Worm (Caenorhabditis elegans) whole organism, L1 larva: ENCODE results near the gene F59E12.6.

Experiments used
- C04F5.9 ChIP-seq: sonication (generic microtip); optimal IDR thresholded peaks from 2 replicates; lab custom pipeline; 2016; ENCODE audit warnings: missing genetic modification characterization, missing compliant biosample characterization
- C34B4.2 ChIP-seq: sonication (generic microtip); optimal IDR thresholded peaks from 2 replicates; lab custom pipeline; 2017; ENCODE audit warnings: mild to moderate bottlenecking, missing genetic modification characterization, missing compliant biosample characterization
- F16B12.6 ChIP-seq: fragments of 150-350 bp; optimal IDR thresholded peaks from 2 replicates; lab custom pipeline; 2014; ENCODE audit warnings: missing biosample characterization, missing genetic modification characterization
- alr-1 ChIP-seq: fragments of 200-800 bp; sonication (Bioruptor generic); optimal IDR thresholded peaks from 2 replicates; lab custom pipeline; 2018; ENCODE audit warnings: borderline replicate concordance, mild to moderate bottlenecking, missing genetic modification characterization, missing compliant biosample characterization
- ama-1 ChIP-seq: fragments of 150-350 bp; optimal IDR thresholded peaks from 2 replicates; lab custom pipeline; 2014
- blmp-1 ChIP-seq: fragments of 150-350 bp; optimal IDR thresholded peaks from 2 replicates; lab custom pipeline; 2014; ENCODE audit warnings: missing biosample characterization, missing genetic modification characterization
- ceh-63 ChIP-seq: fragments of 200-800 bp; sonication (Bioruptor generic); optimal IDR thresholded peaks from 2 replicates; lab custom pipeline; 2018; ENCODE audit warnings: mild to moderate bottlenecking, missing genetic modification characterization, missing compliant biosample characterization
- ceh-88 ChIP-seq: fragments of 200-800 bp; sonication (Bioruptor generic); IDR thresholded peaks from 2 replicates; pipeline ENCODE4 v1.3.6; 2022; ENCODE audit warnings: missing genetic modification characterization, missing compliant biosample characterization
- ceh-90 ChIP-seq: sonication (generic microtip); optimal IDR thresholded peaks from 2 replicates; lab custom pipeline; 2016; ENCODE audit warnings: missing genetic modification characterization, missing compliant biosample characterization
- ces-1 ChIP-seq: fragments of 150-350 bp; optimal IDR thresholded peaks from 2 replicates; lab custom pipeline; 2014; ENCODE audit warnings: missing biosample characterization, missing genetic modification reagents, missing genetic modification characterization
- dpl-1 ChIP-seq, 3 experiments: fragments of 150-350 bp in 2 of 3; sonication (generic microtip) in 1 of 3; optimal IDR thresholded peaks; 2 replicates each; lab custom pipeline; 2014 to 2017; ENCODE audit warnings: missing biosample characterization in 3 of 3, missing genetic modification characterization in 3 of 3, missing genetic modification reagents in 3 of 3
- dsc-1 ChIP-seq: sonication (generic microtip); optimal IDR thresholded peaks from 2 replicates; lab custom pipeline; 2016; ENCODE audit warnings: mild to moderate bottlenecking, missing genetic modification characterization, missing compliant biosample characterization
- efl-1 ChIP-seq, 4 experiments: fragments of 150-350 bp; optimal IDR thresholded peaks in 3 of 4; peaks in 1 of 4; 1 replicate in 1 of 4; 2 replicates in 3 of 4; lab custom pipeline; 2014; ENCODE audit warnings: missing biosample characterization in 2 of 4, missing genetic modification characterization in 2 of 4, missing genetic modification reagents in 2 of 4
- efl-3 ChIP-seq: fragments of 200-800 bp; sonication (Bioruptor generic); optimal IDR thresholded peaks from 2 replicates; lab custom pipeline; 2018; ENCODE audit warnings: mild to moderate bottlenecking, missing genetic modification characterization, missing compliant biosample characterization
- egl-13 ChIP-seq: sonication (generic microtip); optimal IDR thresholded peaks from 2 replicates; lab custom pipeline; 2016; ENCODE audit warnings: missing genotype, missing genetic modification reagents, missing genetic modification characterization, missing compliant biosample characterization
- egl-27 ChIP-seq, 2 experiments: fragments of 150-350 bp in 1 of 2; sonication (generic microtip); optimal IDR thresholded peaks; 3 replicates each; lab custom pipeline; 2017 to 2018; ENCODE audit warnings: missing biosample characterization in 2 of 2, missing genetic modification characterization in 2 of 2, missing genetic modification reagents in 2 of 2
- ets-5 ChIP-seq: fragments of 200-800 bp; sonication (Bioruptor generic); IDR thresholded peaks from 2 replicates; pipeline ENCODE4 v1.3.6; 2022; ENCODE audit warnings: missing genetic modification characterization, missing compliant biosample characterization
- fkh-4 ChIP-seq: sonication (generic microtip); optimal IDR thresholded peaks from 2 replicates; lab custom pipeline; 2016; ENCODE audit warnings: missing compliant biosample characterization, missing genetic modification characterization, borderline replicate concordance
- hlh-17 ChIP-seq: fragments of 200-800 bp; sonication (Bioruptor generic); optimal IDR thresholded peaks from 2 replicates; lab custom pipeline; 2018; ENCODE audit warnings: missing genetic modification characterization, mild to moderate bottlenecking, missing compliant biosample characterization, moderate library complexity, borderline replicate concordance
- irx-1 ChIP-seq: sonication (generic microtip); optimal IDR thresholded peaks from 2 replicates; lab custom pipeline; 2016; ENCODE audit warnings: missing genetic modification characterization, missing compliant biosample characterization
- jun-1 ChIP-seq: fragments of 150-350 bp; optimal IDR thresholded peaks from 2 replicates; lab custom pipeline; 2014; ENCODE audit warnings: missing biosample characterization, missing genetic modification reagents, missing genetic modification characterization
- lin-13 ChIP-seq: fragments of 150-350 bp; optimal IDR thresholded peaks from 2 replicates; lab custom pipeline; 2014; ENCODE audit warnings: missing biosample characterization, missing genetic modification reagents, missing genetic modification characterization
- lin-14 ChIP-seq: fragments of 200-800 bp; sonication (Bioruptor generic); optimal IDR thresholded peaks from 2 replicates; lab custom pipeline; 2018; ENCODE audit warnings: mild to moderate bottlenecking, missing genetic modification characterization, moderate library complexity, missing compliant biosample characterization
- lin-35 ChIP-seq, 2 experiments: fragments of 150-350 bp; optimal IDR thresholded peaks; 2 replicates each; lab custom pipeline; 2014; ENCODE audit warnings: missing biosample characterization in 2 of 2, missing genetic modification characterization in 2 of 2, missing genetic modification reagents in 2 of 2
- lin-39 ChIP-seq: fragments of 150-350 bp; optimal IDR thresholded peaks from 2 replicates; lab custom pipeline; 2014; ENCODE audit warnings: missing biosample characterization, missing genetic modification reagents, missing genetic modification characterization
- lir-3 ChIP-seq: sonication (generic microtip); optimal IDR thresholded peaks from 2 replicates; lab custom pipeline; 2016; ENCODE audit warnings: mild to moderate bottlenecking, missing genetic modification characterization, moderate library complexity, missing compliant biosample characterization; ENCODE audit not compliant: poor library complexity
- lsy-2 ChIP-seq, 2 experiments: fragments of 150-350 bp; optimal IDR thresholded peaks; 2 replicates each; lab custom pipeline; 2014; ENCODE audit warnings: missing biosample characterization in 2 of 2, missing genetic modification characterization in 2 of 2
- mef-2 ChIP-seq: fragments of 150-350 bp; optimal IDR thresholded peaks from 2 replicates; lab custom pipeline; 2014; ENCODE audit warnings: missing biosample characterization, missing genetic modification characterization
- nhr-11 ChIP-seq: fragments of 150-350 bp; optimal IDR thresholded peaks from 2 replicates; lab custom pipeline; 2014; ENCODE audit warnings: missing biosample characterization, missing genetic modification characterization
- nhr-12 ChIP-seq: sonication (generic microtip); optimal IDR thresholded peaks from 2 replicates; lab custom pipeline; 2017; ENCODE audit warnings: missing biosample characterization, missing genetic modification characterization
- nhr-19 ChIP-seq: fragments of 200-800 bp; sonication (Bioruptor generic); conservative IDR thresholded peaks from 2 replicates; pipeline ENCODE4 v1.3.6; 2022; ENCODE audit warnings: missing genetic modification characterization, missing compliant biosample characterization
- nhr-20 ChIP-seq: sonication (generic microtip); optimal IDR thresholded peaks from 2 replicates; lab custom pipeline; 2016; ENCODE audit warnings: mild to moderate bottlenecking, missing genetic modification characterization, missing compliant biosample characterization
- nhr-237 ChIP-seq: fragments of 150-350 bp; optimal IDR thresholded peaks from 2 replicates; lab custom pipeline; 2014; ENCODE audit warnings: missing biosample characterization, missing genetic modification characterization
- nhr-28 ChIP-seq: fragments of 150-350 bp; optimal IDR thresholded peaks from 2 replicates; lab custom pipeline; 2014; ENCODE audit warnings: missing biosample characterization, missing genetic modification characterization
- nhr-47 ChIP-seq: sonication (generic microtip); optimal IDR thresholded peaks from 2 replicates; lab custom pipeline; 2016; ENCODE audit warnings: mild to moderate bottlenecking, missing genetic modification characterization, moderate library complexity, missing compliant biosample characterization
- nhr-76 ChIP-seq: sonication (generic microtip); optimal IDR thresholded peaks from 2 replicates; lab custom pipeline; 2017; ENCODE audit warnings: missing biosample characterization, missing genetic modification characterization
- nhr-77 ChIP-seq: fragments of 150-350 bp; optimal IDR thresholded peaks from 2 replicates; lab custom pipeline; 2014; ENCODE audit warnings: missing biosample characterization, missing genetic modification characterization
- nhr-85 ChIP-seq: sonication (generic microtip); peaks from one replicate; lab custom pipeline; 2016; ENCODE audit warnings: missing genetic modification characterization, inconsistent platforms, missing compliant biosample characterization
- nhr-90 ChIP-seq: sonication (generic microtip); optimal IDR thresholded peaks from 2 replicates; lab custom pipeline; 2016; ENCODE audit warnings: mild to moderate bottlenecking, missing genetic modification characterization, missing compliant biosample characterization; ENCODE audit not compliant: poor library complexity
- pag-3 ChIP-seq: sonication (generic microtip); optimal IDR thresholded peaks from 2 replicates; lab custom pipeline; 2017; ENCODE audit warnings: missing genetic modification characterization, mild to moderate bottlenecking, missing compliant biosample characterization, antibody characterized with exemption, borderline replicate concordance; ENCODE audit not compliant: insufficient read depth
- pqm-1 ChIP-seq: sonication (generic microtip); optimal IDR thresholded peaks from 3 replicates; lab custom pipeline; 2017; ENCODE audit warnings: missing biosample characterization, missing genetic modification characterization
- rnt-1 ChIP-seq: sonication (generic microtip); optimal IDR thresholded peaks from 2 replicates; lab custom pipeline; 2016; ENCODE audit warnings: mild to moderate bottlenecking, missing genetic modification characterization, moderate library complexity, missing compliant biosample characterization
- snpc-4 ChIP-seq: fragments of 150-350 bp; optimal IDR thresholded peaks from 2 replicates; lab custom pipeline; 2014; ENCODE audit warnings: missing biosample characterization, missing genetic modification characterization
- snu-23 ChIP-seq: sonication (generic microtip); optimal IDR thresholded peaks from 2 replicates; lab custom pipeline; 2016; ENCODE audit warnings: missing genetic modification characterization, missing compliant biosample characterization
- sox-4 ChIP-seq: sonication (generic microtip); optimal IDR thresholded peaks from 2 replicates; lab custom pipeline; 2016; ENCODE audit warnings: missing genetic modification characterization, missing compliant biosample characterization
- swsn-7 ChIP-seq: sonication (generic microtip); optimal IDR thresholded peaks from 2 replicates; lab custom pipeline; 2016; ENCODE audit warnings: missing genetic modification characterization, missing compliant biosample characterization
- tbx-2 ChIP-seq: sonication (generic microtip); optimal IDR thresholded peaks from 2 replicates; lab custom pipeline; 2016; ENCODE audit warnings: missing genetic modification characterization, missing compliant biosample characterization
- unc-130 ChIP-seq: fragments of 150-350 bp; optimal IDR thresholded peaks from 2 replicates; lab custom pipeline; 2017; ENCODE audit warnings: missing biosample characterization, missing genetic modification characterization, inconsistent platforms
- unc-30 ChIP-seq: sonication (generic microtip); optimal IDR thresholded peaks from 2 replicates; lab custom pipeline; 2017; ENCODE audit warnings: missing biosample characterization, missing genetic modification characterization
- unc-62 ChIP-seq: fragments of 150-350 bp; optimal IDR thresholded peaks from 2 replicates; lab custom pipeline; 2014; ENCODE audit warnings: missing biosample characterization, missing genetic modification reagents, missing genetic modification characterization
- unc-98 ChIP-seq: fragments of 200-800 bp; sonication (Bioruptor generic); IDR thresholded peaks from 2 replicates; pipeline ENCODE4 v1.3.6; 2022; ENCODE audit warnings: missing genetic modification characterization, missing compliant biosample characterization
- xbp-1 ChIP-seq: sonication (generic microtip); optimal IDR thresholded peaks from 2 replicates; lab custom pipeline; 2016; ENCODE audit warnings: missing genetic modification characterization, missing compliant biosample characterization
- ztf-11 ChIP-seq, 2 experiments: sonication (generic microtip); optimal IDR thresholded peaks; 2 replicates each; lab custom pipeline; 2016 to 2017; ENCODE audit warnings: missing genetic modification characterization in 2 of 2, missing biosample characterization in 1 of 2, missing compliant biosample characterization in 1 of 2

The F59E12.6 gene

DNA sequence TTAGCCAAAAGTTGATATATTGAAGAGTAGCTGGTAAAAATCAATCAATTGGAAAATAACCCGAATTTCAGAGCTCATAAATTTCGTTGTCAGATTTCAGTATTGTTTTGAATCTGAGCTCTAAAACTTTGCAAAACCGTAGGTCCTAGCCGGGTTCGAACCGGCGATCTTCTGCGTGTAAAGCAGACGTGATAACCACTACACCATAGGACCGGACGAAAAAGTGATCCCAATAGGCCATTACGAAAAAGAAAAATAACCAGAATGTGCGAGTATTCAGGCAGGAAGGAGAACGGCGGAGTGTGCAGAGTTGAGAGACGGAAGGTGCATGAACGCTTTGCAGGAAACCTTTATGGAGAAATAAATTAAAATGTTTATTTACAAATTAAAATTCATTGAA is 53.7 kb downstream of the F59E12.6 start (continued):
- TF ChIP-seq ets-5 (no peak), nhr-28 (tag; lab: Kevin White, UChicago) (no peak), efl-3 (GFP tag; lab: Kevin White, UChicago) (no peak), nhr-47 (tag; lab: Kevin White, UChicago) (no peak), ceh-88 (GFP tag; lab: Robert Waterston, UW) (no peak), xbp-1 (tag; lab: Kevin White, UChicago) (peak; percentile 5), ztf-11 (tag; optimal IDR thresholded peaks at IDR 0.05; lab: Kevin White, UChicago) (no peak), mef-2 (no peak), unc-30 (tag; lab: Kevin White, UChicago) (no peak), nhr-85 (tag; lab: Kevin White, UChicago) (no peak), jun-1 (tag; lab: Kevin White, UChicago) (no peak), lsy-2 (tag; optimal IDR thresholded peaks at IDR 0.05; lab: Kevin White, UChicago) (peak in 1 of 2 experiments; percentile 60), nhr-90 (tag; lab: Kevin White, UChicago) (peak; percentile 10), nhr-20 (peak; percentile 34), ceh-63 (no peak), F16B12.6 (tag; lab: Kevin White, UChicago) (no peak), pag-3 (tag; lab: Kevin White, UChicago) (no peak), ceh-90 (no peak), ces-1 (GFP tag; lab: Kevin White, UChicago) (no peak), fkh-4 (no peak), efl-1 (optimal IDR thresholded peaks at IDR 0.05; lab: Kevin White, UChicago) (peak; percentile 28 to 51), efl-1 (GFP tag; optimal IDR thresholded peaks at IDR 0.05 in 1 of 2; lab: Kevin White, UChicago) (peak; percentile 13 to 76), nhr-12 (tag; lab: Kevin White, UChicago) (no peak), ama-1 (no peak), snu-23 (peak; percentile 55), dsc-1 (no peak), unc-62 (no peak), blmp-1 (peak; percentile 20), snpc-4 (tag; lab: Kevin White, UChicago) (peak; percentile 36), lin-39 (tag; lab: Kevin White, UChicago) (no peak), egl-13 (tag; lab: Kevin White, UChicago) (peak; percentile 0), sox-4 (tag; lab: Kevin White, UChicago) (no peak), rnt-1 (peak; percentile 59), nhr-237 (tag; lab: Kevin White, UChicago) (no peak), dpl-1 (GFP tag; optimal IDR thresholded peaks at IDR 0.05; lab: Kevin White, UChicago) (peak; percentile 18 to 31 (median 29)), C04F5.9 (tag; lab: Kevin White, UChicago) (no peak), unc-130 (tag; lab: Kevin White, UChicago) (no peak), alr-1 (tag; lab: Kevin White, UChicago) (no peak), egl-27 (tag; optimal IDR thresholded peaks at IDR 0.05; lab: Kevin White, UChicago) (no peak), pqm-1 (tag; lab: Kevin White, UChicago) (no peak), lin-13 (GFP tag; lab: Kevin White, UChicago) (peak; percentile 2), irx-1 (tag; lab: Kevin White, UChicago) (no peak), swsn-7 (peak; percentile 34), unc-98 (no peak), nhr-19 (GFP tag; lab: Robert Waterston, UW) (0 out of 2 replicates have a peak, but pooled peaks have one; percentile 15), lir-3 (tag; lab: Kevin White, UChicago) (no peak), nhr-77 (no peak), nhr-76 (tag; lab: Kevin White, UChicago) (no peak), tbx-2 (tag; lab: Kevin White, UChicago) (no peak), lin-35 (GFP tag; optimal IDR thresholded peaks at IDR 0.05; lab: Kevin White, UChicago) (peak in 1 of 2 experiments; percentile 59), lin-14 (GFP tag; lab: Kevin White, UChicago) (peak; percentile 30), nhr-11 (tag; lab: Kevin White, UChicago) (no peak), hlh-17 (GFP tag; lab: Kevin White, UChicago) (no peak), C34B4.2 (tag; lab: Kevin White, UChicago) (no peak)
